Worm (Caenorhabditis elegans) whole organism, young adult: ENCODE measurements around the gene C42D8.1.

Experiments
- B0261.1 ChIP-seq: sonication (generic microtip); optimal IDR thresholded peaks from 2 replicates; lab custom pipeline; 2016; ENCODE audit warnings: mild to moderate bottlenecking, missing genetic modification characterization, moderate library complexity, missing compliant biosample characterization
- B0336.3 ChIP-seq: fragments of 200-800 bp; sonication (Bioruptor generic); IDR thresholded peaks from 2 replicates; pipeline ENCODE4 v1.3.6; 2022; ENCODE audit warnings: missing genetic modification characterization, missing compliant biosample characterization
- C06A6.2 ChIP-seq: fragments of 200-800 bp; sonication (Bioruptor generic); conservative IDR thresholded peaks from 2 replicates; pipeline ENCODE4 v1.3.6; 2022; ENCODE audit warnings: missing genetic modification characterization, missing compliant biosample characterization
- C17E4.6 ChIP-seq: fragments of 200-800 bp; sonication (Bioruptor generic); IDR thresholded peaks from 2 replicates; pipeline ENCODE4 v1.3.6; 2022; ENCODE audit warnings: missing genetic modification reagents, missing genetic modification characterization, missing compliant biosample characterization
- D2030.7 ChIP-seq: fragments of 200-800 bp; sonication (Bioruptor generic); IDR thresholded peaks from 2 replicates; pipeline ENCODE4 v1.3.6; 2022; ENCODE audit warnings: missing genetic modification reagents, missing genetic modification characterization, missing compliant biosample characterization
- F33H1.4 ChIP-seq: fragments of 200-800 bp; sonication (Bioruptor generic); IDR thresholded peaks from 2 replicates; pipeline ENCODE4 v1.3.6; 2022; ENCODE audit warnings: missing genetic modification reagents, missing genetic modification characterization, missing compliant biosample characterization
- F52B5.7 ChIP-seq: sonication (generic microtip); optimal IDR thresholded peaks from 2 replicates; lab custom pipeline; 2016; ENCODE audit warnings: mild to moderate bottlenecking, missing genetic modification characterization, missing compliant biosample characterization
- F55B11.4 ChIP-seq: sonication (generic microtip); optimal IDR thresholded peaks from 2 replicates; lab custom pipeline; 2016; ENCODE audit warnings: missing compliant biosample characterization, missing genetic modification characterization, borderline replicate concordance; ENCODE audit not compliant: insufficient read depth
- K12H6.12 ChIP-seq: fragments of 200-800 bp; sonication (Bioruptor generic); optimal IDR thresholded peaks from 2 replicates; lab custom pipeline; 2018; ENCODE audit warnings: mild to moderate bottlenecking, missing genetic modification characterization, missing compliant biosample characterization
- aptf-3 ChIP-seq: fragments of 200-800 bp; sonication (Bioruptor generic); IDR thresholded peaks from 2 replicates; pipeline ENCODE4 v1.3.6; 2022; ENCODE audit warnings: missing genetic modification characterization, missing compliant biosample characterization
- atf-7 ChIP-seq: sonication (generic microtip); optimal IDR thresholded peaks from 2 replicates; lab custom pipeline; 2017; ENCODE audit warnings: mild to moderate bottlenecking, missing genetic modification characterization, missing compliant biosample characterization
- attf-3 ChIP-seq: fragments of 200-800 bp; sonication (Bioruptor generic); conservative IDR thresholded peaks from 2 replicates; pipeline ENCODE4 v1.3.6; 2022; ENCODE audit warnings: missing genetic modification reagents, missing genetic modification characterization, missing compliant biosample characterization
- bed-1 ChIP-seq: fragments of 200-800 bp; sonication (Bioruptor generic); IDR thresholded peaks from 2 replicates; pipeline ENCODE4 v1.3.6; 2022; ENCODE audit warnings: missing genetic modification reagents, missing genetic modification characterization, missing compliant biosample characterization
- bed-2 ChIP-seq: fragments of 200-800 bp; sonication (Bioruptor generic); IDR thresholded peaks from 2 replicates; pipeline ENCODE4 v1.3.6; 2022; ENCODE audit warnings: missing genetic modification reagents, missing genetic modification characterization, missing compliant biosample characterization
- ccch-3 ChIP-seq: fragments of 200-800 bp; sonication (Bioruptor generic); optimal IDR thresholded peaks from 2 replicates; lab custom pipeline; 2018; ENCODE audit warnings: mild to moderate bottlenecking, missing genetic modification characterization, missing compliant biosample characterization
- ceh-27 ChIP-seq: fragments of 200-800 bp; sonication (Bioruptor generic); optimal IDR thresholded peaks from 2 replicates; lab custom pipeline; 2018; ENCODE audit warnings: mild to moderate bottlenecking, missing genetic modification characterization, moderate library complexity, missing compliant biosample characterization
- ceh-79 ChIP-seq: sonication (generic microtip); optimal IDR thresholded peaks from 2 replicates; lab custom pipeline; 2017; ENCODE audit warnings: mild to moderate bottlenecking, missing genetic modification characterization, missing compliant biosample characterization
- ceh-91 ChIP-seq: fragments of 200-800 bp; sonication (Bioruptor generic); IDR thresholded peaks from 2 replicates; pipeline ENCODE4 v1.3.6; 2022; ENCODE audit warnings: missing genetic modification reagents, missing genetic modification characterization, missing compliant biosample characterization
- chd-7 ChIP-seq: sonication (generic microtip); optimal IDR thresholded peaks from 2 replicates; lab custom pipeline; 2016; ENCODE audit warnings: mild to moderate bottlenecking, missing genetic modification characterization, moderate library complexity, missing compliant biosample characterization
- die-1 ChIP-seq: sonication (generic microtip); optimal IDR thresholded peaks from 2 replicates; lab custom pipeline; 2016; ENCODE audit warnings: missing genotype, mild to moderate bottlenecking, missing genetic modification characterization, missing compliant biosample characterization
- efl-1 ChIP-seq: fragments of 150-350 bp; optimal IDR thresholded peaks from 2 replicates; lab custom pipeline; 2014; ENCODE audit warnings: missing biosample characterization, missing genetic modification reagents, missing genetic modification characterization
- egl-44 ChIP-seq: fragments of 200-800 bp; sonication (Bioruptor generic); IDR thresholded peaks from 2 replicates; pipeline ENCODE4 v1.3.6; 2022; ENCODE audit warnings: missing genetic modification reagents, missing genetic modification characterization, missing compliant biosample characterization
- ets-4 ChIP-seq: fragments of 200-800 bp; sonication (Bioruptor generic); optimal IDR thresholded peaks from 2 replicates; lab custom pipeline; 2018; ENCODE audit warnings: mild to moderate bottlenecking, missing genetic modification characterization, missing compliant biosample characterization
- him-1 ChIP-seq: sonication (generic microtip); optimal IDR thresholded peaks from 2 replicates; lab custom pipeline; 2016; ENCODE audit warnings: missing genotype, missing genetic modification reagents, missing genetic modification characterization, missing compliant biosample characterization
- hrde-1 ChIP-seq: sonication (generic microtip); optimal IDR thresholded peaks from 2 replicates; lab custom pipeline; 2016; ENCODE audit warnings: missing genetic modification characterization, mild to moderate bottlenecking, missing compliant biosample characterization, moderate library complexity, missing genotype, missing genetic modification reagents, borderline replicate concordance
- hsf-1 ChIP-seq: fragments of 200-800 bp; sonication (Bioruptor generic); IDR thresholded peaks from 2 replicates; pipeline ENCODE4 v1.3.6; 2022; ENCODE audit warnings: missing genetic modification reagents, missing genetic modification characterization, missing compliant biosample characterization
- lag-1 ChIP-seq: fragments of 200-800 bp; sonication (Bioruptor generic); IDR thresholded peaks from 2 replicates; pipeline ENCODE4 v1.3.6; 2022; ENCODE audit warnings: missing genetic modification reagents, missing genetic modification characterization, missing compliant biosample characterization
- let-526 ChIP-seq: fragments of 200-800 bp; sonication (Bioruptor generic); IDR thresholded peaks from 2 replicates; pipeline ENCODE4 v1.3.6; 2022; ENCODE audit warnings: missing genetic modification reagents, missing genetic modification characterization, missing compliant biosample characterization
- lin-40 ChIP-seq: sonication (generic microtip); optimal IDR thresholded peaks from 2 replicates; lab custom pipeline; 2016; ENCODE audit warnings: missing genetic modification characterization, mild to moderate bottlenecking, missing compliant biosample characterization, missing genotype, missing genetic modification reagents
- lin-54 ChIP-seq: fragments of 200-800 bp; sonication (Bioruptor generic); optimal IDR thresholded peaks from 2 replicates; lab custom pipeline; 2018; ENCODE audit warnings: mild to moderate bottlenecking, missing genetic modification characterization, missing compliant biosample characterization
- lsy-27 ChIP-seq: sonication (generic microtip); optimal IDR thresholded peaks from 2 replicates; lab custom pipeline; 2017; ENCODE audit warnings: missing genetic modification characterization, mild to moderate bottlenecking, missing compliant biosample characterization, antibody characterized with exemption, missing genotype, borderline replicate concordance; ENCODE audit not compliant: insufficient read depth
- mes-4 ChIP-seq: sonication (generic microtip); optimal IDR thresholded peaks from 2 replicates; lab custom pipeline; 2016; ENCODE audit warnings: missing genotype, missing genetic modification characterization, missing compliant biosample characterization
- mxl-1 ChIP-seq: sonication (generic microtip); optimal IDR thresholded peaks from 2 replicates; lab custom pipeline; 2016; ENCODE audit warnings: missing genetic modification characterization, missing compliant biosample characterization
- nhr-179 ChIP-seq: sonication (generic microtip); optimal IDR thresholded peaks from 2 replicates; lab custom pipeline; 2016; ENCODE audit warnings: mild to moderate bottlenecking, missing genetic modification characterization, missing compliant biosample characterization
- snpc-1.1 ChIP-seq: sonication (generic microtip); optimal IDR thresholded peaks from 2 replicates; lab custom pipeline; 2017; ENCODE audit warnings: missing genetic modification characterization, mild to moderate bottlenecking, missing compliant biosample characterization, antibody characterized with exemption, moderate library complexity, missing genotype, missing genetic modification reagents; ENCODE audit not compliant: insufficient read depth
- snpc-1.3 ChIP-seq: sonication (generic microtip); optimal IDR thresholded peaks from 2 replicates; lab custom pipeline; 2017; ENCODE audit warnings: missing genetic modification characterization, mild to moderate bottlenecking, missing compliant biosample characterization, antibody characterized with exemption, moderate library complexity, missing genotype, missing genetic modification reagents; ENCODE audit not compliant: insufficient read depth
- snpc-4 ChIP-seq, 5 experiments: fragments of 150-350 bp in 1 of 5; sonication (generic microtip) in 4 of 5; optimal IDR thresholded peaks; 2 replicates each; lab custom pipeline; 2014 to 2018; ENCODE audit warnings: missing genetic modification characterization in 5 of 5, missing biosample characterization in 3 of 5, antibody characterized with exemption in 2 of 5, mild to moderate bottlenecking in 2 of 5, missing compliant biosample characterization in 2 of 5, missing genotype in 2 of 5, moderate library complexity in 2 of 5, missing genetic modification reagents in 1 of 5
- unc-130 ChIP-seq: sonication (generic microtip); optimal IDR thresholded peaks from 2 replicates; lab custom pipeline; 2016; ENCODE audit warnings: missing genetic modification reagents, missing genetic modification characterization, missing compliant biosample characterization
- unc-62 ChIP-seq: fragments of 150-350 bp; optimal IDR thresholded peaks from 2 replicates; lab custom pipeline; 2014; ENCODE audit warnings: missing biosample characterization, missing genetic modification reagents, missing genetic modification characterization
- zim-3 ChIP-seq: sonication (generic microtip); optimal IDR thresholded peaks from 2 replicates; lab custom pipeline; 2017; ENCODE audit warnings: mild to moderate bottlenecking, missing genetic modification characterization, moderate library complexity, missing compliant biosample characterization
- ztf-18 ChIP-seq: sonication (generic microtip); optimal IDR thresholded peaks from 2 replicates; lab custom pipeline; 2016; ENCODE audit warnings: missing genotype, mild to moderate bottlenecking, missing genetic modification characterization, missing compliant biosample characterization
- ztf-22 ChIP-seq: fragments of 200-800 bp; sonication (Bioruptor generic); optimal IDR thresholded peaks from 2 replicates; lab custom pipeline; 2018; ENCODE audit warnings: mild to moderate bottlenecking, missing genetic modification characterization, moderate library complexity, missing compliant biosample characterization
- ztf-28 ChIP-seq: fragments of 200-800 bp; sonication (Bioruptor generic); IDR thresholded peaks from 2 replicates; pipeline ENCODE4 v1.3.6; 2022; ENCODE audit warnings: missing genetic modification reagents, missing genetic modification characterization, missing compliant biosample characterization
- ztf-6 ChIP-seq: fragments of 200-800 bp; sonication (Bioruptor generic); IDR thresholded peaks from 2 replicates; pipeline ENCODE4 v1.3.6; 2022; ENCODE audit warnings: missing genetic modification reagents, missing genetic modification characterization, missing compliant biosample characterization

The C42D8.1 gene

ce11 chrX:5106187-5106694 is 3.1 kb upstream of the C42D8.1 start (continued):
- TF ChIP-seq bed-1 (GFP tag; lab: Robert Waterston, UW) (no peak), efl-1 (no peak), ceh-79 (tag; lab: Kevin White, UChicago) (peak; percentile 13), zim-3 (tag; lab: Kevin White, UChicago) (peak; percentile 3), B0336.3 (GFP tag; lab: Robert Waterston, UW) (peak; percentile 83), unc-62 (no peak), aptf-3 (GFP tag; lab: Robert Waterston, UW) (0 out of 2 replicates have a peak, but pooled peaks have one; percentile 45), ztf-28 (GFP tag; lab: Robert Waterston, UW) (no peak), ceh-27 (no peak), die-1 (tag; lab: Kevin White, UChicago) (no peak), mxl-1 (tag; lab: Kevin White, UChicago) (no peak), snpc-4 (GFP tag; optimal IDR thresholded peaks at IDR 0.05; lab: Kevin White, UChicago) (no peak), snpc-4 (tag; optimal IDR thresholded peaks at IDR 0.05; lab: Kevin White, UChicago) (no peak), lin-40 (no peak), unc-130 (GFP tag; lab: Kevin White, UChicago) (no peak), ccch-3 (GFP tag; lab: Kevin White, UChicago) (no peak), C06A6.2 (GFP tag; lab: Robert Waterston, UW) (0 out of 2 replicates have a peak, but pooled peaks have one; percentile 22), F55B11.4 (tag; lab: Kevin White, UChicago) (no peak), egl-44 (GFP tag; lab: Robert Waterston, UW) (peak; percentile 8; the same call in 1 of the 2 replicates), mes-4 (no peak), bed-2 (no peak), hrde-1 (no peak), lsy-27 (tag; lab: Kevin White, UChicago) (no peak), F33H1.4 (no peak; the same call in 1 of the 2 replicates), snpc-1.1 (tag; lab: Kevin White, UChicago) (no peak), C17E4.6 (no peak), atf-7 (tag; lab: Kevin White, UChicago) (peak; percentile 94), him-1 (tag; lab: Kevin White, UChicago) (no peak), chd-7 (tag; lab: Kevin White, UChicago) (peak; percentile 45), let-526 (GFP tag; lab: Robert Waterston, UW) (no peak), ztf-6 (no peak)

ce11 chrX:5106942-5107341 is 2.4 kb upstream of the C42D8.1 start, which contains the start of gene C42D8.9:
Gene C42D8.9 (minus strand): TSS chrX:5107042.
- TF ChIP-seq lin-54 (GFP tag; lab: Kevin White, UChicago), result no peak
- no peak for TF ChIP-seq nhr-179 (tag; lab: Kevin White, UChicago)
- TF ChIP-seq ztf-18 (tag; lab: Kevin White, UChicago), result no peak
- no peak for TF ChIP-seq ceh-91
- no peak for TF ChIP-seq efl-1
- no peak for TF ChIP-seq B0261.1 (tag; lab: Kevin White, UChicago)
- no peak for TF ChIP-seq let-526 (GFP tag; lab: Robert Waterston, UW)
- TF ChIP-seq hsf-1 (GFP tag; lab: Robert Waterston, UW), result no peak
- TF ChIP-seq K12H6.12 (tag; lab: Kevin White, UChicago), result no peak
- no peak for TF ChIP-seq snpc-1.3
- TF ChIP-seq lag-1 (GFP tag; lab: Robert Waterston, UW), result no peak
- no peak for TF ChIP-seq D2030.7 (GFP tag; lab: Robert Waterston, UW)
- no peak for TF ChIP-seq attf-3 (GFP tag; lab: Robert Waterston, UW)
- TF ChIP-seq ztf-22, result no peak
- TF ChIP-seq F52B5.7 (tag; lab: Kevin White, UChicago), result no peak
- no peak for TF ChIP-seq die-1 (tag; lab: Kevin White, UChicago)
- no peak for TF ChIP-seq ets-4 (GFP tag; lab: Kevin White, UChicago)
